Fruit fly (Drosophila melanogaster) Kc167 (cell line): ENCODE measurements around the gene DAAM.

Source experiments
- Sin3A ChIP-seq: fragments of >200 bp; optimal IDR thresholded peaks from 2 replicates; lab custom pipeline; 2018; ENCODE audit warnings: missing external identifiers
- psq ChIP-seq: fragments of >200 bp; optimal IDR thresholded peaks from 2 replicates; lab custom pipeline; 2017; ENCODE audit warnings: missing external identifiers

dm6 chrX:1260327-1260726 lies 61.8 kb downstream of the DAAM start:
- TF ChIP-seq psq = no peak
- TF ChIP-seq Sin3A (lab: Kevin White, UChicago) = no peak
